Fruit fly (Drosophila melanogaster) whole organism, pupa: ENCODE results near the gene Zw.

Experiments
- CG10348 ChIP-seq: fragments of 200-800 bp; sonication (Bioruptor generic); IDR thresholded peaks from 2 replicates; pipeline ENCODE4 v1.3.6; 2022; ENCODE audit warnings: missing biosample characterization, missing genetic modification characterization
- CG15710 ChIP-seq: fragments of 200-800 bp; sonication (Bioruptor generic); optimal IDR thresholded peaks from 2 replicates; lab custom pipeline; 2018; ENCODE audit warnings: missing biosample characterization, mild to moderate bottlenecking, missing genetic modification characterization, moderate library complexity
- CG17806 ChIP-seq: fragments of 200-800 bp; sonication (Bioruptor generic); optimal IDR thresholded peaks from 2 replicates; lab custom pipeline; 2018; ENCODE audit warnings: missing biosample characterization, mild to moderate bottlenecking, missing genetic modification characterization, moderate library complexity
- CG32121 ChIP-seq: fragments of 200-800 bp; sonication (Bioruptor generic); IDR thresholded peaks from 2 replicates; pipeline ENCODE4 v1.3.6; 2022; ENCODE audit warnings: missing biosample characterization, missing genetic modification characterization
- CG34367 ChIP-seq: fragments of 200-800 bp; sonication (Bioruptor generic); optimal IDR thresholded peaks from 2 replicates; lab custom pipeline; 2018; ENCODE audit warnings: missing biosample characterization, mild to moderate bottlenecking, missing genetic modification characterization
- CG8159 ChIP-seq: fragments of 200-800 bp; sonication (Bioruptor generic); optimal IDR thresholded peaks from 3 replicates; lab custom pipeline; 2018; ENCODE audit warnings: missing biosample characterization, mild to moderate bottlenecking, missing genetic modification characterization, moderate library complexity
- CG8301 ChIP-seq: fragments of 200-800 bp; sonication (Bioruptor generic); optimal IDR thresholded peaks from 2 replicates; lab custom pipeline; 2018; ENCODE audit warnings: missing biosample characterization, mild to moderate bottlenecking, missing genetic modification characterization
- Ets98B ChIP-seq: fragments of 200-800 bp; sonication (Bioruptor generic); IDR thresholded peaks from 2 replicates; pipeline ENCODE4 v1.3.6; 2022; ENCODE audit warnings: missing biosample characterization, missing genetic modification characterization
- Pif1A ChIP-seq: fragments of 200-800 bp; sonication (Bioruptor generic); optimal IDR thresholded peaks from 3 replicates; lab custom pipeline; 2016; ENCODE audit warnings: missing biosample characterization, missing genetic modification characterization
- Pif1B ChIP-seq: fragments of 200-800 bp; sonication (Bioruptor generic); optimal IDR thresholded peaks from 3 replicates; lab custom pipeline; 2016; ENCODE audit warnings: missing biosample characterization, missing genetic modification characterization
- Snoo ChIP-seq: fragments of 200-800 bp; sonication (Bioruptor generic); optimal IDR thresholded peaks from 3 replicates; lab custom pipeline; 2017; ENCODE audit warnings: missing biosample characterization, mild to moderate bottlenecking, missing genetic modification characterization, inconsistent platforms
- fd96Ca ChIP-seq: fragments of 200-800 bp; sonication (Bioruptor generic); IDR thresholded peaks from 3 replicates; pipeline ENCODE4 v1.3.6; 2022; ENCODE audit warnings: missing biosample characterization, missing genetic modification characterization
- rn ChIP-seq: fragments of 200-800 bp; sonication (Bioruptor generic); IDR thresholded peaks from 2 replicates; pipeline ENCODE4 v1.3.6; 2022; ENCODE audit warnings: missing biosample characterization, missing genetic modification characterization

dm6 chrX:19711936-19712335 is 44.9 kb downstream of the Zw start:
- TF ChIP-seq Ets98B (GFP tag; lab: Robert Waterston, UW): no peak
- no peak for TF ChIP-seq CG17806 (tag; lab: Kevin White, UChicago)
- TF ChIP-seq CG15710 (tag; lab: Kevin White, UChicago): no peak
- TF ChIP-seq Snoo (tag; lab: Kevin White, UChicago): no peak
- TF ChIP-seq CG34367: no peak
- no peak for TF ChIP-seq CG10348 (GFP tag; lab: Robert Waterston, UW)
- TF ChIP-seq fd96Ca: no peak
- TF ChIP-seq CG8301 (tag; lab: Kevin White, UChicago): no peak
- no peak for TF ChIP-seq Pif1B (GFP tag; lab: Kevin White, UChicago)
- no peak for TF ChIP-seq rn (GFP tag; lab: Robert Waterston, UW)
- TF ChIP-seq Pif1A (GFP tag; lab: Kevin White, UChicago): no peak
- no peak for TF ChIP-seq CG8159 (tag; lab: Kevin White, UChicago)
- TF ChIP-seq CG32121 (GFP tag; lab: Robert Waterston, UW): no peak
